Worm (Caenorhabditis elegans): ENCODE results near the gene R09E10.13.

ce11 chrIV:10313565-10313964 lies 18.6 kb upstream of the R09E10.13 start, which contains the start of gene acs-18:
- no peak for TF ChIP-seq mbf-1 (tag; optimal IDR thresholded peaks at IDR 0.05)
- TF ChIP-seq ceh-82 (tag; optimal IDR thresholded peaks at IDR 0.05): no peak
- no peak for TF ChIP-seq nhr-25 (tag; optimal IDR thresholded peaks at IDR 0.05)
- no peak for TF ChIP-seq nhr-23 (tag; optimal IDR thresholded peaks at IDR 0.05)
- no peak for TF ChIP-seq snpc-4 (tag; optimal IDR thresholded peaks at IDR 0.05)
- no peak for TF ChIP-seq zag-1 (tag; optimal IDR thresholded peaks at IDR 0.05)
- no peak for TF ChIP-seq alr-1 (tag; optimal IDR thresholded peaks at IDR 0.05)
- no peak for TF ChIP-seq fos-1 (tag; optimal IDR thresholded peaks at IDR 0.05)
- TF ChIP-seq mab-5 (tag; optimal IDR thresholded peaks at IDR 0.05): no peak
